Worm (Caenorhabditis elegans) whole organism, early embryonic: ENCODE data around the gene F45G2.8.

Source experiments
- B0310.2 ChIP-seq: sonication (generic microtip); optimal IDR thresholded peaks from 2 replicates; lab custom pipeline; 2016; ENCODE audit warnings: mild to moderate bottlenecking, missing genetic modification characterization, missing compliant biosample characterization
- aly-1 ChIP-seq: sonication (generic microtip); optimal IDR thresholded peaks from 2 replicates; lab custom pipeline; 2016; ENCODE audit warnings: missing genetic modification characterization, missing compliant biosample characterization
- ama-1 ChIP-seq: fragments of 150-350 bp; optimal IDR thresholded peaks from 2 replicates; lab custom pipeline; 2014
- ceh-13 ChIP-seq: fragments of 200-800 bp; sonication (Bioruptor generic); optimal IDR thresholded peaks from 2 replicates; lab custom pipeline; 2018; ENCODE audit warnings: mild to moderate bottlenecking, missing genetic modification characterization, missing compliant biosample characterization
- ceh-36 ChIP-seq: sonication (generic microtip); optimal IDR thresholded peaks from 2 replicates; lab custom pipeline; 2016; ENCODE audit warnings: missing genetic modification characterization, inconsistent platforms, missing compliant biosample characterization
- ets-7 ChIP-seq: sonication (generic microtip); optimal IDR thresholded peaks from 2 replicates; lab custom pipeline; 2016; ENCODE audit warnings: missing genotype, missing genetic modification characterization, missing compliant biosample characterization
- flt-1 ChIP-seq: fragments of 200-800 bp; sonication (Bioruptor generic); IDR thresholded peaks from 2 replicates; pipeline ENCODE4 v1.3.6; 2022; ENCODE audit warnings: missing genetic modification characterization, missing compliant biosample characterization
- hmbx-1 ChIP-seq: sonication (generic microtip); optimal IDR thresholded peaks from 2 replicates; lab custom pipeline; 2016; ENCODE audit warnings: mild to moderate bottlenecking, missing genetic modification characterization, missing compliant biosample characterization
- hmg-4 ChIP-seq: fragments of 200-800 bp; sonication (Bioruptor generic); optimal IDR thresholded peaks from 2 replicates; lab custom pipeline; 2018; ENCODE audit warnings: mild to moderate bottlenecking, missing genetic modification characterization, missing compliant biosample characterization
- pes-1 ChIP-seq: fragments of 200-800 bp; sonication (Bioruptor generic); IDR thresholded peaks from 2 replicates; pipeline ENCODE4 v1.3.6; 2022; ENCODE audit warnings: missing genetic modification reagents, missing genetic modification characterization, missing compliant biosample characterization
- scrt-1 ChIP-seq: fragments of 200-800 bp; sonication (Bioruptor generic); IDR thresholded peaks from 2 replicates; pipeline ENCODE4 v1.3.6; 2022; ENCODE audit warnings: missing genetic modification characterization, missing compliant biosample characterization
- sea-1 ChIP-seq: fragments of 200-800 bp; sonication (Bioruptor generic); conservative IDR thresholded peaks from 2 replicates; pipeline ENCODE4 v1.3.6; 2022; ENCODE audit warnings: missing genetic modification characterization, missing compliant biosample characterization
- tbx-37 ChIP-seq: fragments of 200-800 bp; sonication (Bioruptor generic); conservative IDR thresholded peaks from 2 replicates; pipeline ENCODE4 v1.3.6; 2022; ENCODE audit warnings: missing genetic modification reagents, missing genetic modification characterization, missing compliant biosample characterization
- tra-4 ChIP-seq: sonication (generic microtip); optimal IDR thresholded peaks from 2 replicates; lab custom pipeline; 2017; ENCODE audit warnings: missing genetic modification characterization, missing compliant biosample characterization

DNA sequence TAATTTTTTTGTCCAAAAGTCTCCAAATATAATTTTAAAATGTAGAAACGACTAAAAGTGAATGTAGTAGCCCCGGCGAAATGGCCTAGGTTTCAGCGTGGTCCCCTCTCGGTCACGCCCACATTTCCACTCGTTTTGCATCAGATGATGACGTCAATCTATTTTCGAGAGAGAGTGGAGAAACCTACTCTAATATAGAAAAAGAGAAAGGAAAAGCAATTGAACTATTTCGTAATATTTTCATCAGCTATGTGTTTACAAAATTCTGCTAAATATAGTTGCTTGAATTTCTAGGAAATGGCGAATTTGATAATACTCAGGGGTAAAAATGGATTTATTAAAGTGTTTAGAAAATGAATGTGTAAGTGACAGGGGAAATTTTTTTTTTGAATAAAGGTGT lies 20.3 kb upstream of the F45G2.8 start:
- TF ChIP-seq ceh-36 (no peak), ama-1 (no peak), B0310.2 (tag; lab: Kevin White, UChicago) (no peak), hmg-4 (GFP tag; lab: Kevin White, UChicago) (no peak), hmbx-1 (no peak), tbx-37 (GFP tag; lab: Robert Waterston, UW) (no peak), flt-1 (GFP tag; lab: Robert Waterston, UW) (no peak), aly-1 (tag; lab: Kevin White, UChicago) (no peak), pes-1 (no peak), tra-4 (no peak), ets-7 (tag; lab: Kevin White, UChicago) (no peak), scrt-1 (GFP tag; lab: Robert Waterston, UW) (no peak), ceh-13 (GFP tag; lab: Kevin White, UChicago) (no peak), sea-1 (no peak)
